Worm (Caenorhabditis elegans) whole organism, L4 larva: ENCODE measurements around the gene nhl-2.

Source experiments
- F49E8.2 ChIP-seq: sonication (generic microtip); optimal IDR thresholded peaks from 2 replicates; lab custom pipeline; 2016; ENCODE audit warnings: missing compliant biosample characterization, mild to moderate bottlenecking, missing genetic modification characterization, borderline replicate concordance
- Y75B8A.6 ChIP-seq: fragments of 200-800 bp; sonication (Bioruptor generic); IDR thresholded peaks from 2 replicates; pipeline ENCODE4 v1.3.6; 2022; ENCODE audit warnings: missing genetic modification reagents, missing genetic modification characterization, missing compliant biosample characterization
- ceh-82 ChIP-seq: sonication (generic microtip); optimal IDR thresholded peaks from 2 replicates; lab custom pipeline; 2017; ENCODE audit warnings: missing biosample characterization, missing genetic modification characterization
- madf-5 ChIP-seq, 2 experiments: fragments of 200-800 bp; sonication (Bioruptor generic); IDR thresholded peaks; 2 replicates each; pipeline ENCODE4 v1.3.6; 2022; ENCODE audit warnings: missing compliant biosample characterization in 2 of 2, missing genetic modification characterization in 2 of 2
- mdl-1 ChIP-seq, 2 experiments: fragments of 150-350 bp in 1 of 2; sonication (generic microtip) in 1 of 2; optimal IDR thresholded peaks; 2 replicates each; lab custom pipeline; 2014 to 2017; ENCODE audit warnings: missing biosample characterization in 2 of 2, missing genetic modification characterization in 2 of 2
- nhr-11 ChIP-seq: fragments of 150-350 bp; optimal IDR thresholded peaks from 2 replicates; lab custom pipeline; 2014; ENCODE audit warnings: missing biosample characterization, missing genetic modification characterization
- nhr-28 ChIP-seq: fragments of 150-350 bp; optimal IDR thresholded peaks from 2 replicates; lab custom pipeline; 2014; ENCODE audit warnings: missing biosample characterization, missing genetic modification characterization
- spr-1 ChIP-seq: sonication (generic microtip); optimal IDR thresholded peaks from 2 replicates; lab custom pipeline; 2016; ENCODE audit warnings: mild to moderate bottlenecking, missing genetic modification characterization, missing compliant biosample characterization
- zag-1 ChIP-seq: fragments of 150-350 bp; optimal IDR thresholded peaks from 2 replicates; lab custom pipeline; 2014; ENCODE audit warnings: missing biosample characterization, missing genetic modification characterization

ce11 chrIII:4859039-4859438 is 39.8 kb downstream of the nhl-2 start, which contains the start of gene C35D10.6:
- TF ChIP-seq F49E8.2 (tag; lab: Kevin White, UChicago), result no peak
- TF ChIP-seq madf-5 (GFP tag; IDR thresholded peaks at IDR 0.05; lab: Robert Waterston, UW), result no peak
- TF ChIP-seq mdl-1 (tag; optimal IDR thresholded peaks at IDR 0.05; lab: Kevin White, UChicago), result no peak
- no peak for TF ChIP-seq ceh-82 (tag; lab: Kevin White, UChicago)
- no peak for TF ChIP-seq nhr-11
- no peak for TF ChIP-seq zag-1
- TF ChIP-seq Y75B8A.6 (GFP tag; lab: Robert Waterston, UW), result no peak
- TF ChIP-seq spr-1 (tag; lab: Kevin White, UChicago), result no peak
- TF ChIP-seq nhr-28 (tag; lab: Kevin White, UChicago), result no peak
